Worm (Caenorhabditis elegans) whole organism, L1 larva: ENCODE data around the gene Y24D9A.6.

Experiments used
- aha-1 ChIP-seq: fragments of 150-350 bp; optimal IDR thresholded peaks from 2 replicates; lab custom pipeline; 2014; ENCODE audit warnings: missing biosample characterization, missing genetic modification characterization
- egl-27 ChIP-seq, 2 experiments: fragments of 150-350 bp in 1 of 2; sonication (generic microtip); optimal IDR thresholded peaks; 3 replicates each; lab custom pipeline; 2017 to 2018; ENCODE audit warnings: missing biosample characterization in 2 of 2, missing genetic modification characterization in 2 of 2, missing genetic modification reagents in 2 of 2

- no peak for TF ChIP-seq aha-1 (tag; lab: Kevin White, UChicago)
- no peak for TF ChIP-seq egl-27 (tag; optimal IDR thresholded peaks at IDR 0.05; lab: Kevin White, UChicago)
These were observed 1.8 kb downstream of the Y24D9A.6 start for ce11 chrIV:4398420-4398819.
